Fruit fly (Drosophila melanogaster) whole organism, pupa: ENCODE data around the gene Cpr23B.

Experiments
- CG15710 ChIP-seq: fragments of 200-800 bp; sonication (Bioruptor generic); optimal IDR thresholded peaks from 2 replicates; lab custom pipeline; 2018; ENCODE audit warnings: missing biosample characterization, mild to moderate bottlenecking, missing genetic modification characterization, moderate library complexity
- CG17806 ChIP-seq: fragments of 200-800 bp; sonication (Bioruptor generic); optimal IDR thresholded peaks from 2 replicates; lab custom pipeline; 2018; ENCODE audit warnings: missing biosample characterization, mild to moderate bottlenecking, missing genetic modification characterization, moderate library complexity
- CG34367 ChIP-seq: fragments of 200-800 bp; sonication (Bioruptor generic); optimal IDR thresholded peaks from 2 replicates; lab custom pipeline; 2018; ENCODE audit warnings: missing biosample characterization, mild to moderate bottlenecking, missing genetic modification characterization
- CG8159 ChIP-seq: fragments of 200-800 bp; sonication (Bioruptor generic); optimal IDR thresholded peaks from 3 replicates; lab custom pipeline; 2018; ENCODE audit warnings: missing biosample characterization, mild to moderate bottlenecking, missing genetic modification characterization, moderate library complexity
- CG9948 ChIP-seq: fragments of 200-800 bp; sonication (Bioruptor generic); optimal IDR thresholded peaks from 2 replicates; lab custom pipeline; 2018; ENCODE audit warnings: missing biosample characterization, mild to moderate bottlenecking, missing genetic modification characterization, moderate library complexity
- Ets98B ChIP-seq: fragments of 200-800 bp; sonication (Bioruptor generic); IDR thresholded peaks from 2 replicates; pipeline ENCODE4 v1.3.6; 2022; ENCODE audit warnings: missing biosample characterization, missing genetic modification characterization
- rn ChIP-seq: fragments of 200-800 bp; sonication (Bioruptor generic); IDR thresholded peaks from 2 replicates; pipeline ENCODE4 v1.3.6; 2022; ENCODE audit warnings: missing biosample characterization, missing genetic modification characterization

DNA sequence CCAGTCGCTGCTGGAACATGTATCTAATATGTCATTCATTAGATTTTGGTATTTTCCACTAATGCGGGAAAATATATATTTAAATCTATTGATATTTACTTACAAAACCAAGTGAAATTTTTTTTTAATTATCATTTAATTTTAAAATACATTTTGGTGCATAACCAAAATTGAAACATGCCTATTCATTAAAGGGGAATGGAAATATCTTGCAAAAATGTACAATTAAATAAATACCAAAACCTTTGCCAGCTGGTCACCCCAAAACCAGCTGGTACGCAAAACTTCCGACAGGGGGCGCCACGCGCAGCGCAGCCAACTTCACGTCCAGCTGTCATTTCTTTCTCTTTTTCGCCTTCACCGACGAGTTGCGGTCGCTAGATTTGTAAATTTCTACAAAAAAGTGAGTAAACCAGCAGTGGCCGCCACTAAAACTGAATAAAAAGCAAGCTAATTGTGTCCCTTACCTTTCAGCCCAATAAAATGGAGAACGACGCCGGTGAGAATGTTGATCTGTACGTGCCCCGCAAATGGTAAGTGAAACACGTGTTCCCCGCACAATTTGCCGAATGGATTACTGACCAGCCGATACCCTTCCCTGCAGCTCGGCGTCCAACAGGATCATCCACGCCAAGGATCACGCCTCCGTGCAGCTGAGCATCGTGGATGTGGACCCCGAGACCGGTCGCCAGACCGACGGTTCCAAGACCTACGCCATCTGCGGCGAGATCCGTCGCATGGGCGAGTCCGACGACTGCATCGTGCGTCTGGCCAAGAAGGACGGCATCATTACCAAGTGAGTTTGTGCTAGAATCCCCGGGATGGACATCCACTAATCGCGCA is 17.8 kb downstream of the Cpr23B start, which contains the start of the genes CG3104 and RpS21:
- TF ChIP-seq rn (GFP tag; lab: Robert Waterston, UW), result peak; percentile 63
- TF ChIP-seq CG34367 (tag; lab: Kevin White, UChicago), result peak; percentile 57
- TF ChIP-seq CG17806 (tag; lab: Kevin White, UChicago), result peak; percentile 37
- peak; percentile 53 for TF ChIP-seq CG15710 (tag; lab: Kevin White, UChicago)
- TF ChIP-seq CG8159 (tag; lab: Kevin White, UChicago), result no peak
- TF ChIP-seq CG9948 (tag; lab: Kevin White, UChicago), result peak; percentile 24
- peak; percentile 60; the same call in 1 of the 2 replicates for TF ChIP-seq Ets98B (GFP tag; lab: Robert Waterston, UW)
